Worm (Caenorhabditis elegans): ENCODE results near the gene W02H5.2.
"Not testable (repeated sequence)": the region's sequence is repeated elsewhere in the genome, so short reads cannot be mapped to it uniquely, and the experiment has no call there.

W02H5.2 gene

ce11 chrV:2614986-2615687, 24.0 kb upstream of the W02H5.2 start, which contains the start of gene F53E10.1:
F53E10.1 (plus strand) TSS chrV:2615310.
- TF ChIP-seq gmeb-2 (tag; optimal IDR thresholded peaks at IDR 0.05) (no peak), rnt-1 (tag; optimal IDR thresholded peaks at IDR 0.05) (no peak), ceh-22 (tag; optimal IDR thresholded peaks at IDR 0.05) (no peak), unc-86 (tag; optimal IDR thresholded peaks at IDR 0.05) (no peak), sox-2 (GFP tag; IDR thresholded peaks at IDR 0.05) (no peak), elt-2 (tag; optimal IDR thresholded peaks at IDR 0.05) (peak; percentile 10), dmd-4 (tag; optimal IDR thresholded peaks at IDR 0.05; ENCODE audit: borderline replicate concordance) (no peak)

- TF ChIP-seq pax-1 (tag; optimal IDR thresholded peaks at IDR 0.05) (no peak), npax-4 (tag; optimal IDR thresholded peaks at IDR 0.05) (no peak), F13H6.1 (tag; optimal IDR thresholded peaks at IDR 0.05) (no peak), C08G9.2 (tag; optimal IDR thresholded peaks at IDR 0.05) (no peak), pros-1 (tag; optimal IDR thresholded peaks at IDR 0.05) (no peak), odd-2 (tag; optimal IDR thresholded peaks at IDR 0.05) (no peak), pat-9 (tag; optimal IDR thresholded peaks at IDR 0.05) (no peak), pqm-1 (tag; optimal IDR thresholded peaks at IDR 0.05) (no peak), ttx-3 (tag; optimal IDR thresholded peaks at IDR 0.05) (no peak)
Observed at ce11 chrV:2617499-2617898, 21.6 kb upstream of the W02H5.2 start.

ce11 chrV:2621879-2622278, 17.3 kb upstream of the W02H5.2 start, which contains the start of gene srh-271:
srh-271 (minus strand) TSS chrV:2621979.
- TF ChIP-seq pax-1 (tag; optimal IDR thresholded peaks at IDR 0.05) (no peak), ceh-9 (tag; optimal IDR thresholded peaks at IDR 0.05) (no peak), K09A11.1 (tag; optimal IDR thresholded peaks at IDR 0.05; ENCODE audit: insufficient read depth) (no peak), ref-2 (tag; optimal IDR thresholded peaks at IDR 0.05) (no peak), pqm-1 (tag; optimal IDR thresholded peaks at IDR 0.05) (no peak), F13H6.1 (tag; optimal IDR thresholded peaks at IDR 0.05) (no peak), tbx-7 (tag; optimal IDR thresholded peaks at IDR 0.05) (no peak), pag-3 (tag; optimal IDR thresholded peaks at IDR 0.05; ENCODE audit: borderline replicate concordance) (no peak), ceh-48 (tag; optimal IDR thresholded peaks at IDR 0.05) (no peak), madf-2 (tag; optimal IDR thresholded peaks at IDR 0.05) (no peak), K02D7.2 (tag; optimal IDR thresholded peaks at IDR 0.05) (no peak), ceh-24 (tag; optimal IDR thresholded peaks at IDR 0.05) (no peak), fkh-6 (tag; optimal IDR thresholded peaks at IDR 0.05) (no peak), rnt-1 (tag; optimal IDR thresholded peaks at IDR 0.05) (no peak)

ce11 chrV:2623765-2624164, 15.4 kb upstream of the W02H5.2 start:
- TF ChIP-seq ceh-30 (tag; optimal IDR thresholded peaks at IDR 0.05) (no peak), unc-86 (tag; optimal IDR thresholded peaks at IDR 0.05) (no peak), hlh-30 (tag; optimal IDR thresholded peaks at IDR 0.05; ENCODE audit: insufficient read depth) (no peak), fax-1 (tag; optimal IDR thresholded peaks at IDR 0.05) (no peak), madf-2 (tag; optimal IDR thresholded peaks at IDR 0.05) (no peak), ceh-18 (tag; optimal IDR thresholded peaks at IDR 0.05) (no peak), T23F11.4 (GFP tag; optimal IDR thresholded peaks at IDR 0.05) (no peak), nhr-232 (tag; optimal IDR thresholded peaks at IDR 0.05) (no peak), ceh-31 (tag; optimal IDR thresholded peaks at IDR 0.05) (no peak)

- TF ChIP-seq ceh-34, odd-2, Y22D7AL.16 (tag; optimal IDR thresholded peaks at IDR 0.05): not testable (repeated sequence)
Observed at ce11 chrV:2625360-2625759, 13.8 kb upstream of the W02H5.2 start, which contains the start of gene sknr-1. sknr-1 (minus strand) TSS chrV:2625460.
